Worm (Caenorhabditis elegans) whole organism, midembryonic: Measurements from ENCODE around the gene ant-1.3.

Experiments
- T22C8.4 ChIP-seq: fragments of 200-800 bp; sonication (Bioruptor generic); IDR thresholded peaks from 2 replicates; pipeline ENCODE4 v1.3.6; 2022; ENCODE audit warnings: missing genetic modification characterization, missing compliant biosample characterization
- cog-1 ChIP-seq: sonication (generic microtip); optimal IDR thresholded peaks from 2 replicates; lab custom pipeline; 2016; ENCODE audit warnings: missing genetic modification characterization, missing compliant biosample characterization
- flt-1 ChIP-seq: fragments of 200-800 bp; sonication (Bioruptor generic); IDR thresholded peaks from 2 replicates; pipeline ENCODE4 v1.3.6; 2022; ENCODE audit warnings: missing genetic modification characterization, missing compliant biosample characterization
- klf-2 ChIP-seq: fragments of 200-800 bp; sonication (Bioruptor generic); conservative IDR thresholded peaks from 2 replicates; pipeline ENCODE4 v1.3.6; 2022; ENCODE audit warnings: missing genetic modification reagents, missing genetic modification characterization, missing compliant biosample characterization
- med-1 ChIP-seq: sonication (generic microtip); optimal IDR thresholded peaks from 2 replicates; lab custom pipeline; 2017; ENCODE audit warnings: missing genetic modification characterization, mild to moderate bottlenecking, missing compliant biosample characterization, antibody characterized with exemption, missing genetic modification reagents; ENCODE audit not compliant: insufficient read depth
- ref-1 ChIP-seq: fragments of 200-800 bp; sonication (Bioruptor generic); conservative IDR thresholded peaks from 2 replicates; pipeline ENCODE4 v1.3.6; 2022; ENCODE audit warnings: missing genetic modification reagents, missing genetic modification characterization, missing compliant biosample characterization
- tab-1 ChIP-seq: fragments of 200-800 bp; sonication (Bioruptor generic); IDR thresholded peaks from 2 replicates; pipeline ENCODE4 v1.3.6; 2022; ENCODE audit warnings: missing genetic modification characterization, missing compliant biosample characterization
- ztf-23 ChIP-seq: fragments of 200-800 bp; sonication (Bioruptor generic); IDR thresholded peaks from 2 replicates; pipeline ENCODE4 v1.3.6; 2022; ENCODE audit warnings: missing genetic modification reagents, missing genetic modification characterization, missing compliant biosample characterization
- ztf-29 ChIP-seq: fragments of 200-800 bp; sonication (Bioruptor generic); IDR thresholded peaks from 2 replicates; pipeline ENCODE4 v1.3.6; 2022; ENCODE audit warnings: missing genetic modification reagents, missing genetic modification characterization, missing compliant biosample characterization

The ant-1.3 gene

DNA sequence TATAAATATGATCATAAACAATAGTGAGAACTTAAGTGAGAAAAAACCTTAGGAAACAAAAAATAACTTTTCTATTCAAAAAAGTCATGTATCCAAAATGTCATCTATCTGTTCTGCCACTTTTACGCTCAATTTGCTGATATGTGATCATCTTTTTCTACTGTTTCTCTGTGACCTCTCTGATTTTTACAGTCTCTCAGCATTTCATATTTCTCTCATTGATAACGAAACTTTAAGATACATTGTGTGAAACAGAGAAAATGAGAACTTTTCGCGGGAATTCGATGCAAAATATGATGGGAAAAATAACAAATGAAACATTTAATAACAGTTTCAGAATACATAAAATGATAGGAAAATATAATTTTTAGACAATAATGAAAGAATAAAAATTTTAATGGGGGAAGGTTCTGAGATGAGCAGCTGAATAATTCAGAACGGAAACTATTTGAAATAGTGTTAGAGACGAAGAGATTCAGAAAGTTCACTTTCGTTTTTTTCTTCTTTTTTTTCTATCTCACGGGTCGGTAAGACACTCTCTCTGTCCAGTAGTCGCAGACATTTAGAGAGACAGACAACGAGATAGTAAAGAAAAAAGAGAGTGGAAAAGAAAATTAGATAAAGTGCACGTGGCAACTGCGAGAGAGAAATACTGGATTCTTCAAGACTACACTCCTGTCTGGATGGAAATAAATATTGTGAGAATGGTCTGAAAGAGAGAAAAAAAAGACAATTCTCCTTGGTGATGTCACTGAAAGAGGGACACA, 31.7 kb downstream of the ant-1.3 start:
- no peak for TF ChIP-seq flt-1 (GFP tag; lab: Robert Waterston, UW)
- no peak for TF ChIP-seq ztf-23
- TF ChIP-seq tab-1: no peak
- no peak for TF ChIP-seq ztf-29 (GFP tag; lab: Robert Waterston, UW)
- no peak for TF ChIP-seq cog-1 (tag; lab: Kevin White, UChicago)
- TF ChIP-seq ref-1 (GFP tag; lab: Robert Waterston, UW): no peak
- no peak for TF ChIP-seq klf-2
- no peak for TF ChIP-seq med-1 (GFP tag; lab: Kevin White, UChicago)
- TF ChIP-seq T22C8.4 (GFP tag; lab: Robert Waterston, UW): no peak

DNA sequence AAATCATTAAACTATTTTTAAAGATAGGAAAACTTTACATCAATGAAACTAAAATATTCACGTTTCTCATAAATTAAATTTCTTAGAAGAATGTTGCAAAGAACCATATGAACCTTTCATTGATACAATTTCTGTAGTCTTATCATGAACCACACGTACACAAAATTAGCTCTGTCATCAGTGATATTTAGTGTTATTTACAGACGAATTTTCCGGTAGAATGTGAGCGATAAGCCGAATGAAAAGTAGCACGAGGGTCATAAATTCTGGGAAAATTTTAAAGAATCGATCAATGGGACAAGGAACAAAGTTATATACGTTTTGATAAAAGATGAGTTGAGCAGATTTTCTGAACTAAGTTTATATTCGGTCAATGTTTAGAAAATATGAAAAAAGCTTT, 32.6 kb downstream of the ant-1.3 start:
- TF ChIP-seq T22C8.4 (GFP tag; lab: Robert Waterston, UW) (no peak), ztf-29 (GFP tag; lab: Robert Waterston, UW) (no peak), cog-1 (tag; lab: Kevin White, UChicago) (no peak), ztf-23 (no peak), tab-1 (no peak), klf-2 (no peak), flt-1 (GFP tag; lab: Robert Waterston, UW) (no peak), med-1 (GFP tag; lab: Kevin White, UChicago) (no peak), ref-1 (GFP tag; lab: Robert Waterston, UW) (no peak)

- TF ChIP-seq tab-1: no peak
- TF ChIP-seq ztf-29 (GFP tag; lab: Robert Waterston, UW): no peak
- no peak for TF ChIP-seq flt-1 (GFP tag; lab: Robert Waterston, UW)
- no peak for TF ChIP-seq cog-1 (tag; lab: Kevin White, UChicago)
- TF ChIP-seq ref-1 (GFP tag; lab: Robert Waterston, UW): no peak
- no peak for TF ChIP-seq med-1 (GFP tag; lab: Kevin White, UChicago)
- TF ChIP-seq T22C8.4 (GFP tag; lab: Robert Waterston, UW): no peak
- TF ChIP-seq ztf-23: no peak
- no peak for TF ChIP-seq klf-2
Observed at ce11 chrIV:9675572-9675971, 33.5 kb downstream of the ant-1.3 start, which contains the start of gene nhr-34. TSS of gene nhr-34 (minus strand) at chrIV:9675672.

ce11 chrIV:9673683-9674336, 35.3 kb downstream of the ant-1.3 start:
- TF ChIP-seq ztf-29 (GFP tag; lab: Robert Waterston, UW): no peak
- TF ChIP-seq med-1 (GFP tag; lab: Kevin White, UChicago): no peak
- no peak for TF ChIP-seq flt-1 (GFP tag; lab: Robert Waterston, UW)
- TF ChIP-seq klf-2: no peak
- no peak for TF ChIP-seq T22C8.4 (GFP tag; lab: Robert Waterston, UW)
- TF ChIP-seq cog-1 (tag; lab: Kevin White, UChicago): no peak
- no peak for TF ChIP-seq ztf-23
- no peak for TF ChIP-seq ref-1 (GFP tag; lab: Robert Waterston, UW)
- no peak for TF ChIP-seq tab-1

DNA sequence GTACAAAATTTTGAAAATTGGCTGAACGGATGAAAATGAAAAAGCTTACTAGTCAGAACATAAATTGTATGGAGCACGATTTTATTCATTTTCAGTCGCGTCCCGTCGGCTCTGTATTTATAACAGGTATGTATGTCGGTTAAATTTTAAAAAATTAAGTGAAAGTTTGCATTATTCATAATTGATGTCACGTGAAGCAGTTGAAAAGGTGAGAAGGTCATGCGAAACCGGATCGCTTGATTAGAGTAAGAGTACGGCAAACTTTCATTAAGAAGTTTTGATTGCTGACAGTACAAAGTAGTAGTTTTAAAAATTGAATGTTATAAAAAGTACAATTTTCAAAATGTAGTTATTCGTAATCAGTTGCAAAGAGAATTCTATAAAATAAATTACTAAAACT, 35.9 kb downstream of the ant-1.3 start:
- TF ChIP-seq cog-1 (tag; lab: Kevin White, UChicago) (no peak), ref-1 (GFP tag; lab: Robert Waterston, UW) (no peak), flt-1 (GFP tag; lab: Robert Waterston, UW) (no peak), tab-1 (no peak), ztf-29 (GFP tag; lab: Robert Waterston, UW) (no peak), med-1 (GFP tag; lab: Kevin White, UChicago) (no peak), ztf-23 (no peak), klf-2 (no peak), T22C8.4 (GFP tag; lab: Robert Waterston, UW) (no peak)

DNA sequence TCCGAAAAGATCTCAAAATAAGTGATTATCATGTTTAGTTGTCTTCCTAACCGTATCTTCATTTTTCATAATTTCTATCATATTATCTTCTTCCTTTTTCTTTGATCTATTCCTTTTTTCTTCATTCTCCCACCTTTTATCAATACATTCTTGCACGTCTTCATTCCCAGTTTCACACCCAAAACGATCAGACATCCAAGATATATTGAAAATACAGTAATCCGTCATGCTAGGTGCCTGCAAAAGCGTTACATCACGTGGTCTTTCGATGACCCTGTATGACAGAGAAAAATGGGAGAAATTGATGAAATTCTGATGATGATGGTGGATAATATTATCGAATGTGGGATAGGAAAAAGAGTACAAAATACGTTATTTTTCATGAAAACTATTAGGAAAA, 36.7 kb downstream of the ant-1.3 start:
- no peak for TF ChIP-seq ztf-29 (GFP tag; lab: Robert Waterston, UW)
- no peak for TF ChIP-seq flt-1 (GFP tag; lab: Robert Waterston, UW)

ce11 chrIV:9671001-9671652, 38.0 kb downstream of the ant-1.3 start:
- no peak for TF ChIP-seq cog-1 (tag; lab: Kevin White, UChicago)
- TF ChIP-seq ztf-29 (GFP tag; lab: Robert Waterston, UW): no peak
- TF ChIP-seq ztf-23: no peak
- TF ChIP-seq med-1 (GFP tag; lab: Kevin White, UChicago): no peak
- TF ChIP-seq klf-2: no peak
- no peak for TF ChIP-seq flt-1 (GFP tag; lab: Robert Waterston, UW)
- TF ChIP-seq ref-1 (GFP tag; lab: Robert Waterston, UW): no peak
- no peak for TF ChIP-seq T22C8.4 (GFP tag; lab: Robert Waterston, UW)
- TF ChIP-seq tab-1: no peak

DNA sequence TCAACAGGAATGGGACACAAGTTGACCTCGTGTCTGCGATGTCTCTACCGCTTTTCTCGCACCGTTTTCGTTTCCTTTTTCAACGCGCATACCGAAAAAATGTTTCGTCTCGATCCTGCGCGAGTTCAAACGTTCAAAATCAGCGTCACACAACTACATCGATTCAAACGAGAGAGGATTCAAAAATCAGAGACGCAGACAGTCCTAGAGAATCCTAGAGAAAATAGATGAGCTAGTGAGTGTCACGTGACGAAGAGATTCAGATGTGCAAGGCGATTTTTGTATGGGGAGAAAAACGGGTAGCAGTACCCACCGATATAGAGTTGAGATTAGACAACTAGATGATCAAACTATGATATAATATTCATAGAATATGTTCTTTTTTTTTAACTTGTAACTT, 39.1 kb downstream of the ant-1.3 start:
- no peak for TF ChIP-seq tab-1
- TF ChIP-seq cog-1 (tag; lab: Kevin White, UChicago): no peak

DNA sequence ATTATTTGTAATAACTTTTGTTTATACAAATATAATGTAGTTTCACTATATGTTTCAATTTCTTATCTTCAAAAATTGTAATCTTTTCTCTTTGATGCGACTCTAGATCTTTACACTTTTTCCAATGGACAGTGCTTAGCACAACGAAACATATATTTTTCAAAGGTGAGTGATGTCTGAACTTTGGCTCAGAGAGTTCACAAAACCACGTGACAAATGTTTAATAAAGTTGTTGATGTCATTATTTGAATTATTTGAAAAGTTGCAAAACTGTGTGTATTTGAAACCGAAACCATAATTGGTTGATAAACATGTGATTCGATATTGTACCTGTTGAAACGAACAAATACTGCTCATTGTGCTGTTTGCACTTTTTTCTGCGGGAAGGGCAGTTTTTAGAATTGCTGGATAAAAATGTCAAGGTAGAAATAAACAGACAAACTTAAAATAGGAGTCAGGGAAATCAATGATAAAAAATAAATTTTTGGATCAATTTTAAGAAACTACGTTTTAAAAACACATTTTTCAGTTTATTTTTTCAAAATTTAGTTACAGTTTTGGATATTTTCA, 40.9 kb downstream of the ant-1.3 start:
- TF ChIP-seq flt-1 (GFP tag; lab: Robert Waterston, UW): no peak
- no peak for TF ChIP-seq ztf-29 (GFP tag; lab: Robert Waterston, UW)
- no peak for TF ChIP-seq klf-2
- no peak for TF ChIP-seq cog-1 (tag; lab: Kevin White, UChicago)
- no peak for TF ChIP-seq T22C8.4 (GFP tag; lab: Robert Waterston, UW)
- TF ChIP-seq med-1 (GFP tag; lab: Kevin White, UChicago): no peak
- TF ChIP-seq ref-1 (GFP tag; lab: Robert Waterston, UW): no peak
- no peak for TF ChIP-seq ztf-23
- TF ChIP-seq tab-1: no peak
